Worm (Caenorhabditis elegans) whole organism, L3 larva: Measurements from ENCODE around the gene M7.12.

Experiments
- ZK546.5 ChIP-seq: sonication (generic microtip); optimal IDR thresholded peaks from 2 replicates; lab custom pipeline; 2017; ENCODE audit warnings: missing biosample characterization, missing genetic modification characterization
- aly-2 ChIP-seq: fragments of 150-350 bp; optimal IDR thresholded peaks from 2 replicates; lab custom pipeline; 2014; ENCODE audit warnings: missing biosample characterization, missing genetic modification characterization
- ama-1 ChIP-seq: fragments of 150-350 bp; optimal IDR thresholded peaks from 2 replicates; lab custom pipeline; 2018
- ceh-16 ChIP-seq: sonication (generic microtip); optimal IDR thresholded peaks from 2 replicates; lab custom pipeline; 2017; ENCODE audit warnings: missing biosample characterization, missing genetic modification characterization
- daf-12 ChIP-seq: fragments of 150-350 bp; optimal IDR thresholded peaks from 2 replicates; lab custom pipeline; 2014; ENCODE audit warnings: missing biosample characterization, missing genetic modification reagents, missing genetic modification characterization
- elt-2 ChIP-seq: sonication (generic microtip); optimal IDR thresholded peaks from 2 replicates; lab custom pipeline; 2016; ENCODE audit warnings: missing genetic modification reagents, mild to moderate bottlenecking, missing genetic modification characterization, missing compliant biosample characterization
- lsy-12 ChIP-seq: sonication (generic microtip); optimal IDR thresholded peaks from 2 replicates; lab custom pipeline; 2016; ENCODE audit warnings: mild to moderate bottlenecking, missing genetic modification characterization, missing compliant biosample characterization
- mdl-1 ChIP-seq: fragments of 150-350 bp; optimal IDR thresholded peaks from 2 replicates; lab custom pipeline; 2014; ENCODE audit warnings: missing biosample characterization, missing genetic modification characterization
- pha-4 ChIP-seq: fragments of 150-350 bp; optimal IDR thresholded peaks from 2 replicates; lab custom pipeline; 2014; ENCODE audit warnings: missing biosample characterization, missing genetic modification reagents, missing genetic modification characterization
- snpc-4 ChIP-seq: fragments of 150-350 bp; optimal IDR thresholded peaks from 2 replicates; lab custom pipeline; 2014; ENCODE audit warnings: missing biosample characterization, missing genetic modification characterization
- unc-39 ChIP-seq: sonication (generic microtip); optimal IDR thresholded peaks from 4 replicates; lab custom pipeline; 2017; ENCODE audit warnings: missing biosample characterization, missing genetic modification characterization
- zag-1 ChIP-seq: fragments of 150-350 bp; optimal IDR thresholded peaks from 2 replicates; lab custom pipeline; 2014; ENCODE audit warnings: missing biosample characterization, missing genetic modification characterization
- ztf-11 ChIP-seq: fragments of 150-350 bp; optimal IDR thresholded peaks from 2 replicates; lab custom pipeline; 2014; ENCODE audit warnings: missing biosample characterization, missing genetic modification characterization
- ztf-4 ChIP-seq: fragments of 150-350 bp; optimal IDR thresholded peaks from 2 replicates; lab custom pipeline; 2014; ENCODE audit warnings: missing biosample characterization, missing genetic modification characterization

DNA sequence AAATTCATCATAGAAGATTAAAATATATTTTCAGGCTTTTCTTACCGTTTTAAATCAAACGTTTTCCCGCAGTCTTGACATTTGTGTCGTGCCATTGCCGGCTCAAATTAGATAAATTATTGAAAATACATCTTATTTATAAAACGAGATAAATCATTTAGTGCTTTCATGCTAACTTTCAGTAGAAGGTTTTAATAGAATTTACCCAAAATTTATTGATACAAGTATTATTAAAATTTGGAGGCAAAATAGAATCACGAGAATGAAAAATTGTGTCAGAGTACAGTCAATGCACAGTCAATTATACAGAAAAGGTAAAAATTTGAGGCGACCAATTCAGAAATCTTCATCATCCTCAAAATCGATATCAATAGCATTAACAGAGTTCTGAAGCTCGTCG lies 19.3 kb downstream of the M7.12 start, which contains the start of gene Y5F2A.4:
- TF ChIP-seq snpc-4 (tag; lab: Kevin White, UChicago), result no peak
- no peak for TF ChIP-seq ama-1 (lab: Kevin White, UChicago)
- no peak for TF ChIP-seq ztf-11 (tag; lab: Kevin White, UChicago)
- no peak for TF ChIP-seq mdl-1 (tag; lab: Kevin White, UChicago)
- no peak for TF ChIP-seq pha-4 (tag; lab: Kevin White, UChicago)
- no peak for TF ChIP-seq ceh-16 (tag; lab: Kevin White, UChicago)
- TF ChIP-seq daf-12, result no peak
- TF ChIP-seq unc-39, result no peak
- no peak for TF ChIP-seq ZK546.5 (tag; lab: Kevin White, UChicago)
- no peak for TF ChIP-seq ztf-4
- no peak for TF ChIP-seq lsy-12
- no peak for TF ChIP-seq zag-1 (tag; lab: Kevin White, UChicago)
- TF ChIP-seq elt-2, result no peak
- no peak for TF ChIP-seq aly-2 (tag; lab: Kevin White, UChicago)
